Fruit fly (Drosophila melanogaster) whole organism, embryonic: ENCODE results near the gene Edg78E.
A peak's percentile ranks its signal among the peaks of the same experiment; 100 is the strongest.

Experiments used
- Abd-B ChIP-seq: fragments of 200-800 bp; sonication (Bioruptor generic); optimal IDR thresholded peaks from 2 replicates; lab custom pipeline; 2018; ENCODE audit warnings: missing biosample characterization, mild to moderate bottlenecking, missing genetic modification characterization, moderate library complexity
- CG10543 ChIP-seq: fragments of 200-800 bp; sonication (Bioruptor generic); optimal IDR thresholded peaks from 3 replicates; lab custom pipeline; 2017; ENCODE audit warnings: missing biosample characterization, mild to moderate bottlenecking, missing genetic modification characterization, moderate library complexity
- CG11085 ChIP-seq: fragments of 200-800 bp; sonication (Bioruptor generic); IDR thresholded peaks from 2 replicates; pipeline ENCODE4 v1.3.6; 2022; ENCODE audit warnings: missing biosample characterization, missing genetic modification characterization
- CG13287 ChIP-seq: fragments of 200-800 bp; sonication (Bioruptor generic); IDR thresholded peaks from 2 replicates; pipeline ENCODE4 v1.3.6; 2022; ENCODE audit warnings: missing biosample characterization, missing genetic modification characterization; ENCODE audit not compliant: partially characterized antibody
- CG17829 ChIP-seq: fragments of 200-800 bp; optimal IDR thresholded peaks from 2 replicates; lab custom pipeline; 2019; ENCODE audit warnings: missing biosample characterization, mild to moderate bottlenecking, missing genetic modification characterization, moderate library complexity
- CG18262 ChIP-seq: fragments of 200-800 bp; optimal IDR thresholded peaks from 3 replicates; lab custom pipeline; 2019; ENCODE audit warnings: missing biosample characterization, mild to moderate bottlenecking, missing genetic modification characterization, moderate library complexity
- CG30020 ChIP-seq: fragments of 200-800 bp; optimal IDR thresholded peaks from 2 replicates; lab custom pipeline; 2019; ENCODE audit warnings: missing biosample characterization, mild to moderate bottlenecking, missing genetic modification characterization, moderate library complexity
- CG43689 ChIP-seq: fragments of 200-800 bp; sonication (Bioruptor generic); IDR thresholded peaks from 2 replicates; pipeline ENCODE4 v1.3.6; 2022; ENCODE audit warnings: missing biosample characterization, missing genetic modification characterization
- CG4730 ChIP-seq: fragments of 200-800 bp; sonication (Bioruptor generic); IDR thresholded peaks from 2 replicates; pipeline ENCODE4 v1.3.6; 2022; ENCODE audit warnings: missing biosample characterization, missing genetic modification characterization
- CG4854 ChIP-seq: fragments of 200-800 bp; sonication (Bioruptor generic); optimal IDR thresholded peaks from 2 replicates; lab custom pipeline; 2016; ENCODE audit warnings: missing biosample characterization, missing genetic modification characterization, inconsistent platforms
- CG5180 ChIP-seq: fragments of 200-800 bp; sonication (Bioruptor generic); optimal IDR thresholded peaks from 3 replicates; lab custom pipeline; 2017; ENCODE audit warnings: missing biosample characterization, missing genetic modification characterization, mild to moderate bottlenecking, moderate library complexity, missing genetic modification reagents
- CG5953 ChIP-seq: fragments of 200-800 bp; sonication (Bioruptor generic); IDR thresholded peaks from 2 replicates; pipeline ENCODE4 v1.3.6; 2022; ENCODE audit warnings: missing biosample characterization, missing genetic modification characterization
- CG6854 ChIP-seq: fragments of 200-800 bp; sonication (Bioruptor generic); optimal IDR thresholded peaks from 3 replicates; lab custom pipeline; 2017; ENCODE audit warnings: missing biosample characterization, mild to moderate bottlenecking, missing genetic modification characterization
- CG7372 ChIP-seq: fragments of 200-800 bp; sonication (Bioruptor generic); IDR thresholded peaks from 2 replicates; pipeline ENCODE4 v1.3.6; 2022; ENCODE audit warnings: missing biosample characterization, missing genetic modification characterization
- CG8089 ChIP-seq: fragments of 200-800 bp; sonication (Bioruptor generic); optimal IDR thresholded peaks from 3 replicates; lab custom pipeline; 2016; ENCODE audit warnings: missing biosample characterization, missing genetic modification characterization
- CG8359 ChIP-seq: fragments of 200-800 bp; sonication (Bioruptor generic); optimal IDR thresholded peaks from 2 replicates; lab custom pipeline; 2017; ENCODE audit warnings: missing biosample characterization, mild to moderate bottlenecking, missing genetic modification characterization, borderline replicate concordance
- CG8765 ChIP-seq: fragments of 200-800 bp; sonication (Bioruptor generic); IDR thresholded peaks from 2 replicates; pipeline ENCODE4 v1.3.6; 2022; ENCODE audit warnings: missing biosample characterization, missing genetic modification characterization
- CG9437 ChIP-seq: fragments of 200-800 bp; sonication (Bioruptor generic); optimal IDR thresholded peaks from 2 replicates; lab custom pipeline; 2018; ENCODE audit warnings: missing biosample characterization, mild to moderate bottlenecking, missing genetic modification characterization
- Ets97D ChIP-seq: fragments of 200-800 bp; sonication (Bioruptor generic); optimal IDR thresholded peaks from 3 replicates; lab custom pipeline; 2016; ENCODE audit warnings: missing biosample characterization, missing genetic modification characterization
- GATAe ChIP-seq: fragments of 200-800 bp; sonication (Bioruptor generic); conservative IDR thresholded peaks from 2 replicates; pipeline ENCODE4 v1.3.6; 2022; ENCODE audit warnings: missing biosample characterization, missing genetic modification characterization
- Gsc ChIP-seq: fragments of 200-800 bp; sonication (Bioruptor generic); IDR thresholded peaks from 2 replicates; pipeline ENCODE4 v1.3.6; 2022; ENCODE audit warnings: missing biosample characterization, missing genetic modification characterization
- HLH4C ChIP-seq: fragments of 200-800 bp; sonication (Bioruptor generic); IDR thresholded peaks from 3 replicates; pipeline ENCODE4 v1.3.6; 2022; ENCODE audit warnings: missing biosample characterization, missing genetic modification characterization; ENCODE audit not compliant: partially characterized antibody
- HLH54F ChIP-seq: fragments of 200-800 bp; sonication (Bioruptor generic); optimal IDR thresholded peaks from 3 replicates; lab custom pipeline; 2016; ENCODE audit warnings: missing biosample characterization, missing genetic modification characterization
- Jarid2 ChIP-seq: fragments of 200-800 bp; sonication (Bioruptor generic); optimal IDR thresholded peaks from 3 replicates; lab custom pipeline; 2017; ENCODE audit warnings: mild to moderate bottlenecking, missing biosample characterization, missing genetic modification reagents, missing genetic modification characterization
- Lhr ChIP-seq: fragments of 200-800 bp; sonication (Bioruptor generic); optimal IDR thresholded peaks from 3 replicates; lab custom pipeline; 2017; ENCODE audit warnings: mild to moderate bottlenecking, missing biosample characterization, missing genetic modification reagents, missing genetic modification characterization
- Lim3 ChIP-seq: fragments of 200-800 bp; sonication (Bioruptor generic); IDR thresholded peaks from 2 replicates; pipeline ENCODE4 v1.3.6; 2022; ENCODE audit warnings: missing biosample characterization, missing genetic modification characterization
- Lpt ChIP-seq: fragments of >200 bp; optimal IDR thresholded peaks from 2 replicates; lab custom pipeline; 2018; ENCODE audit warnings: missing biosample characterization, missing genetic modification characterization
- MESR4 ChIP-seq: fragments of 200-800 bp; sonication (Bioruptor generic); optimal IDR thresholded peaks from 2 replicates; lab custom pipeline; 2018; ENCODE audit warnings: missing biosample characterization, mild to moderate bottlenecking, missing genetic modification characterization, moderate library complexity
- MTF-1 ChIP-seq: fragments of 200-800 bp; sonication (Bioruptor generic); optimal IDR thresholded peaks from 2 replicates; lab custom pipeline; 2018; ENCODE audit warnings: missing biosample characterization, mild to moderate bottlenecking, missing genetic modification characterization, borderline replicate concordance
- PHDP ChIP-seq: fragments of 200-800 bp; sonication (Bioruptor generic); optimal IDR thresholded peaks from 3 replicates; lab custom pipeline; 2018; ENCODE audit warnings: missing biosample characterization, mild to moderate bottlenecking, missing genetic modification characterization, moderate library complexity
- Scr ChIP-seq: fragments of 200-800 bp; sonication (Bioruptor generic); IDR thresholded peaks from 2 replicates; pipeline ENCODE4 v1.3.6; 2022; ENCODE audit warnings: missing biosample characterization, missing genetic modification characterization; ENCODE audit not compliant: partially characterized antibody
- TFAM ChIP-seq: fragments of 200-800 bp; sonication (Bioruptor generic); optimal IDR thresholded peaks from 2 replicates; lab custom pipeline; 2017; ENCODE audit warnings: missing biosample characterization, missing genetic modification characterization, inconsistent platforms
- Tbp ChIP-seq: fragments of >200 bp; optimal IDR thresholded peaks from 2 replicates; lab custom pipeline; 2018; ENCODE audit warnings: missing biosample characterization, missing genetic modification characterization
- Trl ChIP-seq, 3 experiments: fragments of >200 bp in 2 of 3; fragments of 200-800 bp in 1 of 3; sonication (Bioruptor generic) in 1 of 3; optimal IDR thresholded peaks; 2 replicates in 1 of 3; 3 replicates in 2 of 3; lab custom pipeline; 2016 to 2017; ENCODE audit warnings: missing biosample characterization in 1 of 3, missing genetic modification characterization in 1 of 3
- ase ChIP-seq: fragments of 200-800 bp; sonication (Bioruptor generic); IDR thresholded peaks from 3 replicates; pipeline ENCODE4 v1.3.6; 2022; ENCODE audit warnings: missing biosample characterization, missing genetic modification characterization
- ash1 ChIP-seq: fragments of 200-800 bp; sonication (Bioruptor generic); optimal IDR thresholded peaks from 2 replicates; lab custom pipeline; 2018; ENCODE audit warnings: missing biosample characterization, mild to moderate bottlenecking, missing genetic modification characterization
- crol ChIP-seq: fragments of 200-800 bp; sonication (Bioruptor generic); IDR thresholded peaks from 2 replicates; pipeline ENCODE4 v1.3.6; 2022; ENCODE audit warnings: missing biosample characterization, missing genetic modification characterization
- emc ChIP-seq: fragments of 200-800 bp; sonication (Bioruptor generic); optimal IDR thresholded peaks from 2 replicates; lab custom pipeline; 2016; ENCODE audit warnings: missing biosample characterization, missing genetic modification characterization
- fd96Cb ChIP-seq: fragments of 200-800 bp; sonication (Bioruptor generic); optimal IDR thresholded peaks from 2 replicates; lab custom pipeline; 2018; ENCODE audit warnings: missing biosample characterization, mild to moderate bottlenecking, missing genetic modification characterization, moderate library complexity
- gro ChIP-seq: fragments of 200-800 bp; sonication (Bioruptor generic); optimal IDR thresholded peaks from 2 replicates; lab custom pipeline; 2016; ENCODE audit warnings: missing biosample characterization, missing genetic modification characterization
- gsb-n ChIP-seq: fragments of 200-800 bp; sonication (Bioruptor generic); optimal IDR thresholded peaks from 3 replicates; lab custom pipeline; 2018; ENCODE audit warnings: missing biosample characterization, mild to moderate bottlenecking, missing genetic modification characterization
- hb ChIP-seq: fragments of 200-800 bp; sonication (Bioruptor generic); IDR thresholded peaks from 3 replicates; pipeline ENCODE4 v1.3.6; 2022; ENCODE audit warnings: missing biosample characterization, missing genetic modification characterization; ENCODE audit not compliant: partially characterized antibody
- ken ChIP-seq: fragments of 200-800 bp; sonication (Bioruptor generic); IDR thresholded peaks from 3 replicates; pipeline ENCODE4 v1.3.6; 2022; ENCODE audit warnings: missing biosample characterization, missing genetic modification characterization
- nmo ChIP-seq: fragments of 200-800 bp; sonication (Bioruptor generic); optimal IDR thresholded peaks from 2 replicates; lab custom pipeline; 2018; ENCODE audit warnings: missing biosample characterization, mild to moderate bottlenecking, missing genetic modification characterization, moderate library complexity
- pfk ChIP-seq: fragments of 200-800 bp; sonication (Bioruptor generic); optimal IDR thresholded peaks from 2 replicates; lab custom pipeline; 2018; ENCODE audit warnings: missing biosample characterization, mild to moderate bottlenecking, missing genetic modification characterization, moderate library complexity
- sd ChIP-seq: fragments of 200-800 bp; sonication (Bioruptor generic); optimal IDR thresholded peaks from 3 replicates; lab custom pipeline; 2018; ENCODE audit warnings: missing biosample characterization, mild to moderate bottlenecking, missing genetic modification characterization, moderate library complexity
- sqz ChIP-seq: fragments of 200-800 bp; sonication (Bioruptor generic); optimal IDR thresholded peaks from 3 replicates; lab custom pipeline; 2018; ENCODE audit warnings: missing biosample characterization, mild to moderate bottlenecking, missing genetic modification characterization
- zen ChIP-seq: fragments of 200-800 bp; sonication (Bioruptor generic); optimal IDR thresholded peaks from 3 replicates; lab custom pipeline; 2018; ENCODE audit warnings: missing biosample characterization, mild to moderate bottlenecking, missing genetic modification characterization, moderate library complexity

The Edg78E gene

dm6 chr3L:21285639-21286338 is 11.8 kb downstream of the Edg78E start, which contains the start of the genes CG12974 and pzg (continued):
- peak; percentile 45 for TF ChIP-seq pfk (GFP tag; lab: Kevin White, UChicago)
- no peak for TF ChIP-seq Trl (optimal IDR thresholded peaks at IDR 0.05; lab: Kevin White, UChicago)
- peak; percentile 78 for TF ChIP-seq Trl (GFP tag; optimal IDR thresholded peaks at IDR 0.05; lab: Kevin White, UChicago)
- peak; percentile 83 for TF ChIP-seq HLH4C (GFP tag; lab: Robert Waterston, UW)
- peak; percentile 81 for TF ChIP-seq ase
- peak; percentile 80 for TF ChIP-seq CG7372 (GFP tag; lab: Robert Waterston, UW)
- peak; percentile 88 for TF ChIP-seq Abd-B (GFP tag; lab: Kevin White, UChicago)
- no peak for TF ChIP-seq CG5180 (GFP tag; lab: Kevin White, UChicago)
- TF ChIP-seq gro = peak; percentile 7
- peak; percentile 64 for TF ChIP-seq Scr (GFP tag; lab: Robert Waterston, UW)
- peak; percentile 76 for TF ChIP-seq CG18262 (tag; lab: Kevin White, UChicago)
- TF ChIP-seq Lim3 (GFP tag; lab: Robert Waterston, UW) = no peak; the same call in 1 of the 2 replicates
- peak; percentile 1 for TF ChIP-seq CG6854 (GFP tag; lab: Kevin White, UChicago)
- TF ChIP-seq crol (GFP tag; lab: Robert Waterston, UW) = no peak
- no peak for TF ChIP-seq Lpt (GFP tag; lab: Kevin White, UChicago)
- peak; percentile 82 for TF ChIP-seq MESR4
- TF ChIP-seq sd (tag; lab: Kevin White, UChicago) = peak; percentile 98
- peak; percentile 85 for TF ChIP-seq HLH54F (GFP tag; lab: Kevin White, UChicago)
- no peak for TF ChIP-seq Tbp (GFP tag; lab: Kevin White, UChicago)
- TF ChIP-seq sqz = peak; percentile 72
- peak; percentile 89 for TF ChIP-seq CG10543
- no peak for TF ChIP-seq ash1 (GFP tag; lab: Kevin White, UChicago)
- TF ChIP-seq Gsc (GFP tag; lab: Robert Waterston, UW) = peak; percentile 81
- TF ChIP-seq CG13287 (GFP tag; lab: Robert Waterston, UW) = peak; percentile 75
- peak; percentile 65; the same call in 1 of the 2 replicates for TF ChIP-seq CG5953 (GFP tag; lab: Robert Waterston, UW)
- TF ChIP-seq Ets97D (GFP tag; lab: Kevin White, UChicago) = peak; percentile 97
- peak; percentile 86 for TF ChIP-seq CG8765
- peak; percentile 90 for TF ChIP-seq ken (GFP tag; lab: Robert Waterston, UW)
- TF ChIP-seq TFAM (GFP tag; lab: Kevin White, UChicago) = no peak
- TF ChIP-seq CG4854 (GFP tag; lab: Kevin White, UChicago) = peak; percentile 23
- TF ChIP-seq CG8359 (GFP tag; lab: Kevin White, UChicago) = no peak
- no peak for TF ChIP-seq GATAe
- TF ChIP-seq PHDP (tag; lab: Kevin White, UChicago) = peak; percentile 88
- TF ChIP-seq nmo (GFP tag; lab: Kevin White, UChicago) = peak; percentile 94
- peak; percentile 47 for TF ChIP-seq emc (GFP tag; lab: Kevin White, UChicago)
- peak; percentile 94 for TF ChIP-seq CG9437 (GFP tag; lab: Kevin White, UChicago)
- TF ChIP-seq CG4730 (GFP tag; lab: Robert Waterston, UW) = peak; percentile 61
- peak; percentile 45 for TF ChIP-seq Jarid2
- peak; percentile 80 for TF ChIP-seq CG8089 (GFP tag; lab: Kevin White, UChicago)
- peak; percentile 85 for TF ChIP-seq Lhr (GFP tag; lab: Kevin White, UChicago)
- TF ChIP-seq gsb-n (tag; lab: Kevin White, UChicago) = peak; percentile 54
- TF ChIP-seq hb (GFP tag; lab: Robert Waterston, UW) = peak; percentile 87
- TF ChIP-seq MTF-1 (GFP tag; lab: Kevin White, UChicago) = peak; percentile 35
- TF ChIP-seq CG43689 (GFP tag; lab: Robert Waterston, UW) = peak; percentile 69
- peak; percentile 73 for TF ChIP-seq fd96Cb
- TF ChIP-seq CG30020 = peak; percentile 80
- peak; percentile 96 for TF ChIP-seq zen
- peak; percentile 84 for TF ChIP-seq CG17829 (tag; lab: Kevin White, UChicago)
- TF ChIP-seq CG11085 (GFP tag; lab: Robert Waterston, UW) = peak; percentile 59; the same call in 1 of the 2 replicates
